Fruit fly (Drosophila melanogaster): ENCODE data around the gene CG9338.

Gene CG9338

DNA sequence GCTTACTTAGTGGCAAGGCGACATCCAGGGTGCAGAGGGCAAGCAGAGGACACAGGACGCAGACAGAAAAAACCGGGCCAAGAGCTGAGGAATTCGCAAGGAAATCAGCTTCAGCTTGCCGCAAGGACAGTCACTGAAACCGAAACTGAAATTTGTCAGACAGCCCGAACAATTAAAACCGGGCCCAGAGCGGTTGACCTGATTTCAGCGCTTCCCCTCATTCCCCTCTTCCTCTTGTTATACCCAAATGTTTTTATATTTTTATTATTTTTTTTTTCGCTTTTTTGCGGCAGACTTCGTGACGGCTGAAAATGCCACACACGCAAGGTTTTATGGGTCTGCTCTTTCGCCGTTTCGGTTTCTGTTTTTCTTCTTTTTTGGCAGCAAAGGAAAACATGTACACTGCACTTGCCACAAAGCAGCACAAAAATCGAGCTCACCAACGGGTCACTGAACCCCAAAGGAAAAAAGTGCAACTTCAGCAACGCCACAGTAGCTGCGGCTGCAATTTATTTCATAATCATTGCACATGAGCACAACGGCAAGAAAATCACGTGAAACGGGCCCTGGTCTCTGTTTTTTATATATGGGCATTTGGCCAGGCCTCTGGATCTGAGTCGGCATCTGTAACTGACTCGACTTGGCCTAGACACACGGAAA is 43.1 kb downstream of the CG9338 start:
- TF ChIP-seq pan (optimal IDR thresholded peaks at IDR 0.05), result no peak
- no peak for TF ChIP-seq Dll (optimal IDR thresholded peaks at IDR 0.05)
- no peak for TF ChIP-seq usp (GFP tag; optimal IDR thresholded peaks at IDR 0.05)
- TF ChIP-seq CG8478 (optimal IDR thresholded peaks at IDR 0.05), result no peak
- no peak for TF ChIP-seq EcR (GFP tag; optimal IDR thresholded peaks at IDR 0.05)
- TF ChIP-seq psq (optimal IDR thresholded peaks at IDR 0.05), result no peak

DNA sequence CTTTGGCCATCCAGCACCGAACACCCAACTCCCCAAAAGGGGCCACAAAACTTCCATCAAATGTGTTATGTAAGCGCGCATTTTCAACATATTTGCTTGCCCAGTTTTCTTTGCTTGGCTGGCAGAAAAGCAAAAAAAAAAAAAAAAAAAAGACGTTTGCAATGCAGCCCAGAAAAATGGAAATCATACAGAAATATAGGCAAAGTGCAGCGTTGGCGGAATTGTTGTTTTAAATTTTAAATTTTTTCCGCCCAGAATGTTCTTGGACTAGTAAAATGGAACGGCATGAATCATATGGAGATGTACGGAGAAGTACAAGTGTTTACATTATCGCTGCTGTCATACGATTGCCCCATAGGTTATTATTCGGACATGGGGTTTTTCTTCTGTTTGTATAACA is 44.3 kb downstream of the CG9338 start:
- TF ChIP-seq EcR (GFP tag; optimal IDR thresholded peaks at IDR 0.05) (no peak), CG8478 (optimal IDR thresholded peaks at IDR 0.05) (no peak), Dll (optimal IDR thresholded peaks at IDR 0.05) (no peak), pan (optimal IDR thresholded peaks at IDR 0.05) (no peak), usp (GFP tag; optimal IDR thresholded peaks at IDR 0.05) (no peak), psq (optimal IDR thresholded peaks at IDR 0.05) (no peak)

DNA sequence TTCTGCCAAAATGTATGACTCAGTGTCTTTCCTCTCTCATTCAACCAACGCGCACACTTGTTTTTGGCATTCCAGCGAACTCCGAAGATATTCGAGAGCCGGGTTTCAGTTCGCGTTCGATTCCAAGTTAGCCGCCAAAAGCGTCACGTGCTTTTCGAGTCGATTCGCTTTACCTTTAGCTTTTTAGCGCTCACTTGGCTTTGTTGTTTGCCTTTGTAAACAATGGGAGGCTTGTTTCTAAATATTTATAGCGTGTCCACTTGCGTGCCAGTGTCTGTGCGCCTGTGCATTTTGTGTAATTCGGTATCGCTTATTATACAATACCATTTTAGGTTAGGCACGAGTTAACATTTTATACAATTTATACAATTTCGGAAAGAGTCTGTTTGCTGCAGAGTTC is 46.4 kb downstream of the CG9338 start:
- TF ChIP-seq CG8478 (optimal IDR thresholded peaks at IDR 0.05) (no peak), psq (optimal IDR thresholded peaks at IDR 0.05) (no peak), usp (GFP tag; optimal IDR thresholded peaks at IDR 0.05) (no peak), pan (optimal IDR thresholded peaks at IDR 0.05) (no peak), Dll (optimal IDR thresholded peaks at IDR 0.05) (no peak), EcR (GFP tag; optimal IDR thresholded peaks at IDR 0.05) (no peak)

DNA sequence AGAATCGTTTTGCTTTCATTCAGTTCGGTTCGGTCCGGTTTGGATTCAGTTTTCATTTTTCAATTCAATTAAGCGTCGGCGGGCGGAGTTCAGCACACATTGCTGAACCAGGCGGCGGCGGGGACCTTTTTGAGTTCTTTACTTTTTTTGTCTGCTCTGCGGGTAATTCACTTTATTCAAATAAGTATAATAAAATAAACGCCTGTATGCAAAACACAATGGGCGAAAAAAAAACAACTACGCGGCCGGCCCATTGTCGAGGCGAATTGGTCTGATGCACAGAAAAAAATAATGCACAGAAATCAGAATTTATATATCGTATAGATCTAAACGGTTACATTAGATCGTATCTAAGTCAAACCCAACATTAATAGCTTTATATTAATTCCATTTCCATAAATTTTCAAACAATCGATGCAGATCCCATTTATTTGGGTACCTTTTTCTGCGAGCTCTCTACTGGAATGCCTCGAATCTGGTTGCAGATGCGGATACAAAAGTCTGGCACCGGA is 47.8 kb downstream of the CG9338 start:
- TF ChIP-seq usp (GFP tag; optimal IDR thresholded peaks at IDR 0.05) (no peak), EcR (GFP tag; optimal IDR thresholded peaks at IDR 0.05) (no peak), Dll (optimal IDR thresholded peaks at IDR 0.05) (no peak), psq (optimal IDR thresholded peaks at IDR 0.05) (no peak), pan (optimal IDR thresholded peaks at IDR 0.05) (no peak), CG8478 (optimal IDR thresholded peaks at IDR 0.05) (no peak)

DNA sequence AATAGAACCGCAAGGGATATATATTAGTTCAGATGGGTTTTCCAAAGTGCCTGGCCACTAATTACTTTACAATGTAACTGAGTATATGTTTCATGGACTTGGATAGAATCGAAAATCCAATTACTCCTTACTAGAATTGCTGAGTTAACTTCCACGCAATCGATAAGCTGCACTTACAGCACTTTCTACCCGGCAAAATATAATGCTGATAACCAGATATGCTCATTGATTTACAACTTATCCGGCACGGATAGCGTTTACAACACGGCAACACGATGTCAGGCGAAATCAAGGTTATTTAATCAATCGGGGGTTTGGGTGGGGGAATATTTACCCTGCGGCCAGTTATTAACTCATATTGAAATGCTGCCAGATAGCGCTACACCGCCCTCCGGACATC is 48.5 kb downstream of the CG9338 start:
- TF ChIP-seq psq (optimal IDR thresholded peaks at IDR 0.05) (no peak), pan (optimal IDR thresholded peaks at IDR 0.05) (no peak), CG8478 (optimal IDR thresholded peaks at IDR 0.05) (no peak), EcR (GFP tag; optimal IDR thresholded peaks at IDR 0.05) (no peak), usp (GFP tag; optimal IDR thresholded peaks at IDR 0.05) (no peak), Dll (optimal IDR thresholded peaks at IDR 0.05) (no peak)

DNA sequence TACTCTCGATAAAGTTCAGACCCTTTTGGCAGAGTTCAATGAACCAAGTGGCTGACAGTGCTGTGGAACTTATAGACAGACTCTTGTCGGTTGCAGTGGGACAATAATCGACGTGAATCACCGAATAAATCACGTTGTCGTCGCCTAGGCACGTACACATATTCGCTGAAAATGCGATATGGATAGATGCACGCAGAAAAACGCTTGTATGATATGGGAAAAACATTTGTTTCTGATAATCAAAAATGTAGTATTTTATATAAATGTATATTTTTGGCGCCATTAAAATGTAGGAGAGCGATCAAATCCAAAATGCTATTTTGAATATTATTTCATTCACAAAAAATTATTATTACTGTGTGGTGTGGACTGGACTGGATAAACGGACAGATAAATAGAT is 50.2 kb downstream of the CG9338 start:
- TF ChIP-seq usp (GFP tag; optimal IDR thresholded peaks at IDR 0.05), result no peak
- no peak for TF ChIP-seq psq (optimal IDR thresholded peaks at IDR 0.05)
- TF ChIP-seq pan (optimal IDR thresholded peaks at IDR 0.05), result no peak
- TF ChIP-seq Dll (optimal IDR thresholded peaks at IDR 0.05), result no peak
- TF ChIP-seq EcR (GFP tag; optimal IDR thresholded peaks at IDR 0.05), result no peak
- no peak for TF ChIP-seq CG8478 (optimal IDR thresholded peaks at IDR 0.05)

DNA sequence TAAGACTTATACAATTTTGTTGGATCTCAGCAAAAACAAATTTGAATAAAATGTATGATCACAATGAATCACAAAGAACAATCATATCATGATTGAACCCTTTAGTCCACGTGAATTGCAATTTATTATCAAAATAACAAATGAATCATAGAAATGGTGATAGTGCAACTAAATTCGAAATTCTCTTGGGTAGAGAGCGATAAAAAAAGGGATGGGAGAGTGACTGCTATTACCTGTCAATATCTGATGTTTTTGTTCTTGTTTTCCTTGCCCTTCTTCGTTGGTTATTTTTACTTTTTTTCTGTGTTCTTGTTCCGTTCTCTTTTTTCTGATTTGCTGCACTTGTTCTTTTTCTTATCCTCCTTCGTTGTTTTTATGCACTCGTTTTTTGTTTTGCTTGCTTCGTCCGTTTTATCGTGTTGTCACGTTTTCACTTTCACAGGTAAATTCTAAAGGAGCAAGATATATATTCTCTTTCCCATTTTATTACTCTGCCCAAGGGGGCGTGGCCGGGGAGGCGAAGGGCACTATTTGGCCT is 51.7 kb downstream of the CG9338 start:
- TF ChIP-seq EcR (GFP tag; optimal IDR thresholded peaks at IDR 0.05) (no peak), psq (optimal IDR thresholded peaks at IDR 0.05) (no peak), Dll (optimal IDR thresholded peaks at IDR 0.05) (no peak), usp (GFP tag; optimal IDR thresholded peaks at IDR 0.05) (no peak), CG8478 (optimal IDR thresholded peaks at IDR 0.05) (no peak), pan (optimal IDR thresholded peaks at IDR 0.05) (no peak)
